Worm (Caenorhabditis elegans): Measurements from ENCODE around the gene M79.2.

DNA sequence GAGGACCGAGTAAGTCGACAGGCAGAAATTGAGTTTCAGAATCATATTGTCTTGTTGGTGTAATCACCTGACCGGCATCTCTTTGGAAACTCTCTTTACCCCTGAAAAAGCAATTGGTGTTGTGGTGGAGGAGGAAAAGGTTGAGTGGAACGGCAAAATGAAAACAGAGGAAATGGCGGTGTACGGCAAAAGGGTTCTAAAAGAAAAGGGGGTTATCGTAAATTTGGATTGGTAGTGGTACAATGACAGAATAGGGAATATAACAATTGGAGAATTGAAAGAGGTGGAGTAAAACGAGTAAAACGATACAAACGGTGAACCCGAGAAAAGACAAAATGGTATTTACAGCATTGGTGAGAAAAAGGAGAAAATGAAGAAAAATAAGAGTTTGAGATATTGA lies 35.4 kb downstream of the M79.2 start, which contains the start of gene sdn-1:
- TF ChIP-seq dpl-1 (GFP tag; optimal IDR thresholded peaks at IDR 0.05): no peak
- TF ChIP-seq ama-1 (optimal IDR thresholded peaks at IDR 0.05): no peak
- no peak for TF ChIP-seq aly-2 (tag; optimal IDR thresholded peaks at IDR 0.05)
- TF ChIP-seq blmp-1 (tag; optimal IDR thresholded peaks at IDR 0.05): no peak
